Fruit fly (Drosophila melanogaster) whole organism, embryonic: ENCODE results near the gene AnxB9.
A peak's percentile ranks its signal among the peaks of the same experiment; 100 is the strongest.

Source experiments
- B-H2 ChIP-seq: fragments of 200-800 bp; sonication (Bioruptor generic); optimal IDR thresholded peaks from 2 replicates; lab custom pipeline; 2018; ENCODE audit warnings: missing biosample characterization, mild to moderate bottlenecking, missing genetic modification characterization
- CG10565 ChIP-seq: fragments of 200-800 bp; sonication (Bioruptor generic); optimal IDR thresholded peaks from 3 replicates; lab custom pipeline; 2016; ENCODE audit warnings: missing biosample characterization, mild to moderate bottlenecking, missing genetic modification characterization
- CG10959 ChIP-seq: fragments of 200-800 bp; sonication (Bioruptor generic); IDR thresholded peaks from 2 replicates; pipeline ENCODE4 v1.3.6; 2022; ENCODE audit warnings: missing biosample characterization, missing genetic modification characterization
- CG11723 ChIP-seq: fragments of 200-800 bp; sonication (Bioruptor generic); optimal IDR thresholded peaks from 2 replicates; lab custom pipeline; 2017; ENCODE audit warnings: missing biosample characterization, mild to moderate bottlenecking, missing genetic modification characterization
- CG12155 ChIP-seq: fragments of 200-800 bp; sonication (Bioruptor generic); optimal IDR thresholded peaks from 3 replicates; lab custom pipeline; 2016; ENCODE audit warnings: missing biosample characterization, missing genetic modification characterization
- CG14860 ChIP-seq: fragments of 200-800 bp; sonication (Bioruptor generic); IDR thresholded peaks from 3 replicates; pipeline ENCODE4 v1.3.6; 2022; ENCODE audit warnings: missing biosample characterization, missing genetic modification characterization; ENCODE audit not compliant: partially characterized antibody
- CG15011 ChIP-seq: fragments of 200-800 bp; sonication (Bioruptor generic); optimal IDR thresholded peaks from 3 replicates; lab custom pipeline; 2018; ENCODE audit warnings: missing biosample characterization, mild to moderate bottlenecking, missing genetic modification characterization
- CG1603 ChIP-seq: fragments of 200-800 bp; sonication (Bioruptor generic); optimal IDR thresholded peaks from 2 replicates; lab custom pipeline; 2019; ENCODE audit warnings: missing biosample characterization, mild to moderate bottlenecking, missing genetic modification characterization, moderate library complexity
- CG16815 ChIP-seq: fragments of 200-800 bp; sonication (Bioruptor generic); optimal IDR thresholded peaks from 3 replicates; lab custom pipeline; 2017; ENCODE audit warnings: missing biosample characterization, mild to moderate bottlenecking, missing genetic modification characterization
- CG17568 ChIP-seq: fragments of 200-800 bp; sonication (Bioruptor generic); optimal IDR thresholded peaks from 2 replicates; lab custom pipeline; 2018; ENCODE audit warnings: missing biosample characterization, mild to moderate bottlenecking, missing genetic modification characterization, moderate library complexity
- CG17802 ChIP-seq: fragments of 200-800 bp; sonication (Bioruptor generic); optimal IDR thresholded peaks from 2 replicates; lab custom pipeline; 2018; ENCODE audit warnings: missing biosample characterization, mild to moderate bottlenecking, missing genetic modification characterization, moderate library complexity
- CG18011 ChIP-seq: fragments of 200-800 bp; sonication (Bioruptor generic); optimal IDR thresholded peaks from 2 replicates; lab custom pipeline; 2017; ENCODE audit warnings: missing biosample characterization, missing genetic modification characterization, mild to moderate bottlenecking, moderate library complexity, missing genotype
- CG18262 ChIP-seq: fragments of 200-800 bp; optimal IDR thresholded peaks from 3 replicates; lab custom pipeline; 2019; ENCODE audit warnings: missing biosample characterization, mild to moderate bottlenecking, missing genetic modification characterization, moderate library complexity
- CG18599 ChIP-seq: fragments of 200-800 bp; sonication (Bioruptor generic); optimal IDR thresholded peaks from 3 replicates; lab custom pipeline; 2017; ENCODE audit warnings: missing biosample characterization, missing genetic modification characterization, mild to moderate bottlenecking, moderate library complexity, missing genetic modification reagents
- CG2120 ChIP-seq: fragments of 200-800 bp; sonication (Bioruptor generic); optimal IDR thresholded peaks from 3 replicates; lab custom pipeline; 2016; ENCODE audit warnings: missing biosample characterization, missing genetic modification characterization
- CG3065 ChIP-seq: fragments of 200-800 bp; sonication (Bioruptor generic); optimal IDR thresholded peaks from 2 replicates; lab custom pipeline; 2016; ENCODE audit warnings: missing biosample characterization, missing genetic modification characterization
- CG4360 ChIP-seq: fragments of 200-800 bp; sonication (Bioruptor generic); IDR thresholded peaks from 2 replicates; pipeline ENCODE4 v1.3.6; 2022; ENCODE audit warnings: missing biosample characterization, missing genetic modification characterization
- CG6791 ChIP-seq: fragments of 200-800 bp; sonication (Bioruptor generic); IDR thresholded peaks from 3 replicates; pipeline ENCODE4 v1.3.6; 2022; ENCODE audit warnings: missing biosample characterization, missing genetic modification characterization; ENCODE audit not compliant: partially characterized antibody
- CG7963 ChIP-seq: fragments of 200-800 bp; sonication (Bioruptor generic); IDR thresholded peaks from 3 replicates; pipeline ENCODE4 v1.3.6; 2022; ENCODE audit warnings: missing biosample characterization, missing genetic modification characterization; ENCODE audit not compliant: partially characterized antibody
- CG9727 ChIP-seq: fragments of 200-800 bp; sonication (Bioruptor generic); optimal IDR thresholded peaks from 3 replicates; lab custom pipeline; 2017; ENCODE audit warnings: missing biosample characterization, mild to moderate bottlenecking, missing genetic modification characterization
- CG9797 ChIP-seq: fragments of 200-800 bp; sonication (Bioruptor generic); optimal IDR thresholded peaks from 3 replicates; lab custom pipeline; 2018; ENCODE audit warnings: missing biosample characterization, mild to moderate bottlenecking, missing genetic modification characterization
- Dbx ChIP-seq: fragments of 200-800 bp; sonication (Bioruptor generic); IDR thresholded peaks from 3 replicates; pipeline ENCODE4 v1.3.6; 2022; ENCODE audit warnings: missing biosample characterization, missing genetic modification characterization
- Dip2 ChIP-seq: fragments of 200-800 bp; sonication (Bioruptor generic); IDR thresholded peaks from 2 replicates; pipeline ENCODE4 v1.3.6; 2022; ENCODE audit warnings: missing biosample characterization, missing genetic modification characterization
- Dll ChIP-seq: fragments of 200-800 bp; sonication (Bioruptor generic); IDR thresholded peaks from 4 replicates; pipeline ENCODE4 v1.3.6; 2022; ENCODE audit warnings: missing biosample characterization, missing genetic modification characterization; ENCODE audit not compliant: partially characterized antibody
- Doc3 ChIP-seq: fragments of 200-800 bp; sonication (Bioruptor generic); IDR thresholded peaks from 3 replicates; pipeline ENCODE4 v1.3.6; 2022; ENCODE audit warnings: missing biosample characterization, missing genetic modification characterization; ENCODE audit not compliant: partially characterized antibody
- ERR ChIP-seq: fragments of 200-800 bp; sonication (Bioruptor generic); optimal IDR thresholded peaks from 2 replicates; lab custom pipeline; 2016; ENCODE audit warnings: missing biosample characterization, missing genetic modification characterization
- Fer2 ChIP-seq: fragments of 200-800 bp; sonication (Bioruptor generic); optimal IDR thresholded peaks from 2 replicates; lab custom pipeline; 2018; ENCODE audit warnings: missing biosample characterization, mild to moderate bottlenecking, missing genetic modification characterization, moderate library complexity
- Hmr ChIP-seq: fragments of 200-800 bp; sonication (Bioruptor generic); optimal IDR thresholded peaks from 3 replicates; lab custom pipeline; 2017; ENCODE audit warnings: mild to moderate bottlenecking, missing biosample characterization, missing genetic modification reagents, missing genetic modification characterization
- Mrtf ChIP-seq: fragments of 200-800 bp; sonication (Bioruptor generic); IDR thresholded peaks from 3 replicates; pipeline ENCODE4 v1.3.6; 2022; ENCODE audit warnings: missing biosample characterization, missing genetic modification characterization
- Nf-YB ChIP-seq: fragments of 200-800 bp; sonication (Bioruptor generic); optimal IDR thresholded peaks from 3 replicates; lab custom pipeline; 2019; ENCODE audit warnings: missing biosample characterization, mild to moderate bottlenecking, missing genetic modification characterization, moderate library complexity
- Pdp1 ChIP-seq, 2 experiments: fragments of 200-800 bp; sonication (Bioruptor generic); optimal IDR thresholded peaks; 3 replicates each; lab custom pipeline; 2016; ENCODE audit warnings: missing biosample characterization in 2 of 2, missing genetic modification characterization in 2 of 2, mild to moderate bottlenecking in 1 of 2, moderate library complexity in 1 of 2
- Sry-δ ChIP-seq: fragments of 200-800 bp; sonication (Bioruptor generic); optimal IDR thresholded peaks from 2 replicates; lab custom pipeline; 2016; ENCODE audit warnings: missing biosample characterization, missing genetic modification characterization
- Ssrp ChIP-seq: fragments of 200-800 bp; sonication (Bioruptor generic); optimal IDR thresholded peaks from 2 replicates; lab custom pipeline; 2018; ENCODE audit warnings: missing biosample characterization, mild to moderate bottlenecking, missing genetic modification characterization, moderate library complexity
- Xrp1 ChIP-seq: fragments of 200-800 bp; sonication (Bioruptor generic); IDR thresholded peaks from 2 replicates; pipeline ENCODE4 v1.3.6; 2022; ENCODE audit warnings: missing biosample characterization, missing genetic modification characterization
- abd-A ChIP-seq: fragments of 200-800 bp; sonication (Bioruptor generic); optimal IDR thresholded peaks from 3 replicates; lab custom pipeline; 2019; ENCODE audit warnings: missing biosample characterization, mild to moderate bottlenecking, missing genetic modification characterization, moderate library complexity
- az2 ChIP-seq: fragments of 200-800 bp; sonication (Bioruptor generic); optimal IDR thresholded peaks from 3 replicates; lab custom pipeline; 2016; ENCODE audit warnings: missing biosample characterization, missing genetic modification characterization
- bsh ChIP-seq, 2 experiments: fragments of 200-800 bp; sonication (Bioruptor generic); optimal IDR thresholded peaks; 2 replicates each; lab custom pipeline; 2017 to 2018; ENCODE audit warnings: mild to moderate bottlenecking in 2 of 2, missing biosample characterization in 2 of 2, missing genetic modification characterization in 2 of 2, moderate library complexity in 1 of 2
- crp ChIP-seq, 2 experiments: fragments of 200-800 bp; sonication (Bioruptor generic); optimal IDR thresholded peaks; 2 replicates in 1 of 2; 3 replicates in 1 of 2; lab custom pipeline; 2017; ENCODE audit warnings: missing biosample characterization in 2 of 2, missing genetic modification characterization in 2 of 2, mild to moderate bottlenecking in 1 of 2, moderate library complexity in 1 of 2
- dmrt11E ChIP-seq: fragments of 200-800 bp; sonication (Bioruptor generic); optimal IDR thresholded peaks from 3 replicates; lab custom pipeline; 2018; ENCODE audit warnings: missing biosample characterization, mild to moderate bottlenecking, missing genetic modification characterization, moderate library complexity
- exex ChIP-seq: fragments of 200-800 bp; sonication (Bioruptor generic); optimal IDR thresholded peaks from 4 replicates; lab custom pipeline; 2018; ENCODE audit warnings: missing biosample characterization, mild to moderate bottlenecking, missing genetic modification characterization, moderate library complexity
- gem ChIP-seq: fragments of 200-800 bp; sonication (Bioruptor generic); optimal IDR thresholded peaks from 2 replicates; lab custom pipeline; 2019; ENCODE audit warnings: missing biosample characterization, mild to moderate bottlenecking, missing genetic modification characterization, moderate library complexity
- hb ChIP-seq: fragments of 200-800 bp; sonication (Bioruptor generic); IDR thresholded peaks from 3 replicates; pipeline ENCODE4 v1.3.6; 2022; ENCODE audit warnings: missing biosample characterization, missing genetic modification characterization; ENCODE audit not compliant: partially characterized antibody
- lov ChIP-seq, 2 experiments: fragments of 200-800 bp in 1 of 2; fragments of >200 bp in 1 of 2; sonication (Bioruptor generic) in 1 of 2; IDR thresholded peaks in 1 of 2; optimal IDR thresholded peaks in 1 of 2; 2 replicates in 1 of 2; 3 replicates in 1 of 2; pipeline versions ENCODE4 v1.3.6 to Lab custom; 2017 to 2022; ENCODE audit warnings: missing biosample characterization in 1 of 2, missing genetic modification characterization in 1 of 2
- org-1 ChIP-seq: fragments of 200-800 bp; sonication (Bioruptor generic); optimal IDR thresholded peaks from 2 replicates; lab custom pipeline; 2017; ENCODE audit warnings: missing biosample characterization, missing genetic modification characterization
- tgo ChIP-seq: fragments of 200-800 bp; sonication (Bioruptor generic); IDR thresholded peaks from 3 replicates; pipeline ENCODE4 v1.3.6; 2022; ENCODE audit warnings: missing biosample characterization, missing genetic modification characterization
- tin ChIP-seq: fragments of 200-800 bp; sonication (Bioruptor generic); optimal IDR thresholded peaks from 3 replicates; lab custom pipeline; 2016; ENCODE audit warnings: missing biosample characterization, missing genetic modification characterization
- twi ChIP-seq: fragments of 200-800 bp; optimal IDR thresholded peaks from 2 replicates; lab custom pipeline; 2019; ENCODE audit warnings: missing biosample characterization, mild to moderate bottlenecking, missing genetic modification characterization, moderate library complexity
- wor ChIP-seq: fragments of 200-800 bp; sonication (Bioruptor generic); IDR thresholded peaks from 2 replicates; pipeline ENCODE4 v1.3.6; 2022; ENCODE audit warnings: missing biosample characterization, missing genetic modification characterization

Gene AnxB9

DNA sequence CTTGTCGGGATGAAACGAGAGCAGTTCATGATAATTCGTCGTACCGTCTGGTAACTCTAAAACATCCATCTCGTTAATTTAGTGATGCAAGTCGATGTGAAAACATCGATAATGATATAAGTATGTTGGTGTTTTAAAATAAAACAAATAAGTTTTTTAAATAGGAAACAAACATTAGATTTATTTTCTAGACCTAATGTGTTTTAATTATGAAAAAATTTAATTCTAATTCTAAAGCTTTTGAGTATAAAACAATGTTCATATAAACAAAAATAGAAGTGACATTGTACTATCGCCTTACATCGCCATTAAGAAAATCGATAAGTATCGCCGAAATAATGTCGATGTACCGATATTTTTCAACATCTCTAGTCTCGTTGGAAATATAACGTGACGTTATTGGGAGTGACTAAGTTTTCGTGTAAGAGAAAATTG, 46.0 kb downstream of the AnxB9 start, which contains the start of gene Rab11 (continued):
- TF ChIP-seq CG10959 (no peak), CG11723 (GFP tag; lab: Kevin White, UChicago) (no peak), abd-A (tag; lab: Kevin White, UChicago) (no peak), Pdp1 (GFP tag; optimal IDR thresholded peaks at IDR 0.05; lab: Kevin White, UChicago) (peak; percentile 36 to 44), tin (peak; percentile 50), Ssrp (tag; lab: Kevin White, UChicago) (peak; percentile 12), exex (tag; lab: Kevin White, UChicago) (peak; percentile 51), CG18599 (GFP tag; lab: Kevin White, UChicago) (peak; percentile 54), CG18262 (tag; lab: Kevin White, UChicago) (peak; percentile 63), Xrp1 (peak; percentile 44; the same call in 1 of the 2 replicates), twi (tag; lab: Kevin White, UChicago) (peak; percentile 11), Doc3 (GFP tag; lab: Robert Waterston, UW) (peak; percentile 93; the same call in 2 of the 3 replicates), ERR (GFP tag; lab: Kevin White, UChicago) (peak; percentile 10), Dll (peak; percentile 91), CG18011 (GFP tag; lab: Kevin White, UChicago) (peak; percentile 9), gem (tag; lab: Kevin White, UChicago) (peak; percentile 71), Hmr (GFP tag; lab: Kevin White, UChicago) (peak; percentile 67), CG16815 (peak; percentile 3), wor (GFP tag; lab: Robert Waterston, UW) (no peak), CG9797 (GFP tag; lab: Kevin White, UChicago) (peak; percentile 17), CG15011 (GFP tag; lab: Kevin White, UChicago) (no peak), Dbx (GFP tag; lab: Robert Waterston, UW) (peak; percentile 57; the same call in 2 of the 3 replicates), CG1603 (tag; lab: Kevin White, UChicago) (peak; percentile 12), bsh (GFP tag; optimal IDR thresholded peaks at IDR 0.05; lab: Kevin White, UChicago) (peak in 1 of 2 experiments; percentile 4), CG7963 (GFP tag; lab: Robert Waterston, UW) (peak; percentile 73), Fer2 (tag; lab: Kevin White, UChicago) (peak; percentile 13), CG2120 (GFP tag; lab: Kevin White, UChicago) (peak; percentile 68), Sry-δ (GFP tag; lab: Kevin White, UChicago) (peak; percentile 91), CG17568 (GFP tag; lab: Kevin White, UChicago) (no peak), hb (GFP tag; lab: Robert Waterston, UW) (peak; percentile 81), org-1 (GFP tag; lab: Kevin White, UChicago) (no peak), CG9727 (peak; percentile 64), Mrtf (GFP tag; lab: Robert Waterston, UW) (no peak), CG3065 (peak; percentile 19), CG6791 (GFP tag; lab: Robert Waterston, UW) (peak; percentile 88), dmrt11E (peak; percentile 40), CG17802 (tag; lab: Kevin White, UChicago) (no peak), crp (GFP tag; optimal IDR thresholded peaks at IDR 0.05; lab: Kevin White, UChicago) (peak in 1 of 2 experiments; percentile 15), CG14860 (peak; percentile 86), CG12155 (GFP tag; lab: Kevin White, UChicago) (peak; percentile 99), B-H2 (GFP tag; lab: Kevin White, UChicago) (peak; percentile 49), CG10565 (GFP tag; lab: Kevin White, UChicago) (no peak), Dip2 (GFP tag; lab: Robert Waterston, UW) (no peak), CG4360 (GFP tag; lab: Robert Waterston, UW) (no peak), tgo (GFP tag; lab: Robert Waterston, UW) (peak; percentile 43; the same call in 2 of the 3 replicates), lov (optimal IDR thresholded peaks at IDR 0.05; lab: Kevin White, UChicago) (no peak), lov (GFP tag; IDR thresholded peaks at IDR 0.05; lab: Robert Waterston, UW) (no peak), Nf-YB (no peak), az2 (GFP tag; lab: Kevin White, UChicago) (peak; percentile 53)
